Worm (Caenorhabditis elegans) whole organism, early embryonic: ENCODE results near the gene K08E7.6.

Experiments used
- B0310.2 ChIP-seq: sonication (generic microtip); optimal IDR thresholded peaks from 2 replicates; lab custom pipeline; 2016; ENCODE audit warnings: mild to moderate bottlenecking, missing genetic modification characterization, missing compliant biosample characterization
- F13C5.2 ChIP-seq: sonication (generic microtip); optimal IDR thresholded peaks from 2 replicates; lab custom pipeline; 2017; ENCODE audit warnings: mild to moderate bottlenecking, missing genetic modification characterization, inconsistent platforms, missing compliant biosample characterization
- aly-1 ChIP-seq: sonication (generic microtip); optimal IDR thresholded peaks from 2 replicates; lab custom pipeline; 2016; ENCODE audit warnings: missing genetic modification characterization, missing compliant biosample characterization
- ama-1 ChIP-seq: fragments of 150-350 bp; optimal IDR thresholded peaks from 2 replicates; lab custom pipeline; 2014
- ceh-13 ChIP-seq: fragments of 200-800 bp; sonication (Bioruptor generic); optimal IDR thresholded peaks from 2 replicates; lab custom pipeline; 2018; ENCODE audit warnings: mild to moderate bottlenecking, missing genetic modification characterization, missing compliant biosample characterization
- ceh-36 ChIP-seq: sonication (generic microtip); optimal IDR thresholded peaks from 2 replicates; lab custom pipeline; 2016; ENCODE audit warnings: missing genetic modification characterization, inconsistent platforms, missing compliant biosample characterization
- ets-7 ChIP-seq: sonication (generic microtip); optimal IDR thresholded peaks from 2 replicates; lab custom pipeline; 2016; ENCODE audit warnings: missing genotype, missing genetic modification characterization, missing compliant biosample characterization
- flt-1 ChIP-seq: fragments of 200-800 bp; sonication (Bioruptor generic); IDR thresholded peaks from 2 replicates; pipeline ENCODE4 v1.3.6; 2022; ENCODE audit warnings: missing genetic modification characterization, missing compliant biosample characterization
- hmbx-1 ChIP-seq: sonication (generic microtip); optimal IDR thresholded peaks from 2 replicates; lab custom pipeline; 2016; ENCODE audit warnings: mild to moderate bottlenecking, missing genetic modification characterization, missing compliant biosample characterization
- hmg-4 ChIP-seq: fragments of 200-800 bp; sonication (Bioruptor generic); optimal IDR thresholded peaks from 2 replicates; lab custom pipeline; 2018; ENCODE audit warnings: mild to moderate bottlenecking, missing genetic modification characterization, missing compliant biosample characterization
- hnd-1 ChIP-seq: sonication (generic microtip); optimal IDR thresholded peaks from 2 replicates; lab custom pipeline; 2016; ENCODE audit warnings: missing genetic modification characterization, missing compliant biosample characterization
- pes-1 ChIP-seq: fragments of 200-800 bp; sonication (Bioruptor generic); IDR thresholded peaks from 2 replicates; pipeline ENCODE4 v1.3.6; 2022; ENCODE audit warnings: missing genetic modification reagents, missing genetic modification characterization, missing compliant biosample characterization
- scrt-1 ChIP-seq: fragments of 200-800 bp; sonication (Bioruptor generic); IDR thresholded peaks from 2 replicates; pipeline ENCODE4 v1.3.6; 2022; ENCODE audit warnings: missing genetic modification characterization, missing compliant biosample characterization
- sea-1 ChIP-seq: fragments of 200-800 bp; sonication (Bioruptor generic); conservative IDR thresholded peaks from 2 replicates; pipeline ENCODE4 v1.3.6; 2022; ENCODE audit warnings: missing genetic modification characterization, missing compliant biosample characterization
- tbx-11 ChIP-seq: fragments of 200-800 bp; sonication (Bioruptor generic); IDR thresholded peaks from 2 replicates; pipeline ENCODE4 v1.3.6; 2022; ENCODE audit warnings: missing genetic modification characterization, missing compliant biosample characterization
- tbx-37 ChIP-seq: fragments of 200-800 bp; sonication (Bioruptor generic); conservative IDR thresholded peaks from 2 replicates; pipeline ENCODE4 v1.3.6; 2022; ENCODE audit warnings: missing genetic modification reagents, missing genetic modification characterization, missing compliant biosample characterization
- tra-4 ChIP-seq: sonication (generic microtip); optimal IDR thresholded peaks from 2 replicates; lab custom pipeline; 2017; ENCODE audit warnings: missing genetic modification characterization, missing compliant biosample characterization

Gene K08E7.6

ce11 chrIV:12614624-12615023 lies 33.7 kb upstream of the K08E7.6 start, which contains the start of gene efa-6:
efa-6 (minus strand) TSS chrIV:12614724.
- TF ChIP-seq sea-1 (GFP tag; lab: Robert Waterston, UW) (no peak), hmbx-1 (tag; lab: Kevin White, UChicago) (no peak), hnd-1 (tag; lab: Kevin White, UChicago) (no peak), ets-7 (no peak), tra-4 (tag; lab: Kevin White, UChicago) (no peak), hmg-4 (GFP tag; lab: Kevin White, UChicago) (no peak), F13C5.2 (tag; lab: Kevin White, UChicago) (no peak), ceh-13 (GFP tag; lab: Kevin White, UChicago) (no peak), ceh-36 (tag; lab: Kevin White, UChicago) (no peak), tbx-37 (GFP tag; lab: Robert Waterston, UW) (no peak), flt-1 (GFP tag; lab: Robert Waterston, UW) (no peak), B0310.2 (no peak), scrt-1 (GFP tag; lab: Robert Waterston, UW) (no peak), tbx-11 (GFP tag; lab: Robert Waterston, UW) (no peak), aly-1 (no peak), ama-1 (lab: Kevin White, UChicago) (no peak), pes-1 (GFP tag; lab: Robert Waterston, UW) (no peak)

ce11 chrIV:12605401-12605800 lies 24.5 kb upstream of the K08E7.6 start, which contains the start of gene Y55D9A.2:
Y55D9A.2 (minus strand) TSS chrIV:12605431.
- TF ChIP-seq tra-4 (tag; lab: Kevin White, UChicago) (no peak), hmbx-1 (tag; lab: Kevin White, UChicago) (peak; percentile 36)

DNA sequence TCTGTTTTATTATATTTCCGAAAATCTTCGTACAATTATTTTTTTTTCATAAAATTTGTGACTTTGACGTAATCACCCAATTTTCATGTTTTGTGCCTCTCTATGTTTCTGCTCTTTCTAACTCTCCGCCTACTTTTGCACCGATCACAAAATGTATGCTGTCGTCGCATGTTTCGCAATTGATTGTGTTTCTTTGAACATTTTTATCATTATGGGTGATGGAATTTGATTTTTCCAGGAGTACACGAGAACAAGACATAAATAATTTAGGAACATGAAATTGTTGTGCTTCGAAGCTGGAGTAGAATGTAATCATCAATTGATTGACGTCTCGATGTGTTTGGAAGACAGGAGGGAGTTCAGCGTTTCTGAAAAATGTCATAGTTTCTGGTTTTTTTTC lies 20.0 kb upstream of the K08E7.6 start:
- TF ChIP-seq hmg-4 (GFP tag; lab: Kevin White, UChicago) (no peak), aly-1 (no peak), tbx-37 (GFP tag; lab: Robert Waterston, UW) (no peak), tra-4 (tag; lab: Kevin White, UChicago) (no peak), ama-1 (lab: Kevin White, UChicago) (no peak), ceh-36 (tag; lab: Kevin White, UChicago) (no peak), hnd-1 (tag; lab: Kevin White, UChicago) (no peak), ceh-13 (GFP tag; lab: Kevin White, UChicago) (no peak), pes-1 (GFP tag; lab: Robert Waterston, UW) (no peak), F13C5.2 (tag; lab: Kevin White, UChicago) (no peak), B0310.2 (no peak), sea-1 (GFP tag; lab: Robert Waterston, UW) (no peak), flt-1 (GFP tag; lab: Robert Waterston, UW) (no peak), ets-7 (no peak), hmbx-1 (tag; lab: Kevin White, UChicago) (no peak), tbx-11 (GFP tag; lab: Robert Waterston, UW) (no peak), scrt-1 (GFP tag; lab: Robert Waterston, UW) (no peak)

DNA sequence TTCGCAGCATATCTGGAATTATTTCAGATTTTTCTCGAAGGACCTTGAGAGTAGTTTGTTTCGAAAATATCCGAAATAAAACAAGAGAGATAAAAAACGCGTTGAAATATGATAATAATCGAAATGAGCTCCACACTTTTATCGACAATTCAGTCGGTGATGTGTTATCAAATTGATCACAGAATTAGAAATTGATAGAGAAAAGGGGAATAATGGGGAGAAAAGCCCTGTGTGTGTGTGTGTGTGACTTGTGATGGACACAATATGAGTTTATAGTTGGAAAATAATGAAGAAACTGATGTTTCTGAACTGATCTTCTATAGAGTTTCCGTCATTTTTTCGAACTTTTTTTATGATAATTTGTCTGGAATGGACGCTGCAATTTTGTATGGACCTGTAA lies 18.2 kb upstream of the K08E7.6 start, which contains the start of gene pgp-1:
pgp-1 (minus strand) TSS at position 12 of the 400 bp plus-strand sequence.
- TF ChIP-seq pes-1 (GFP tag; lab: Robert Waterston, UW) (no peak), ama-1 (lab: Kevin White, UChicago) (no peak), flt-1 (GFP tag; lab: Robert Waterston, UW) (no peak), hmg-4 (GFP tag; lab: Kevin White, UChicago) (no peak)

ce11 chrIV:12596960-12597359 lies 16.0 kb upstream of the K08E7.6 start:
- TF ChIP-seq ets-7 (no peak), aly-1 (no peak), pes-1 (GFP tag; lab: Robert Waterston, UW) (no peak), sea-1 (GFP tag; lab: Robert Waterston, UW) (no peak), ceh-36 (tag; lab: Kevin White, UChicago) (no peak), hnd-1 (tag; lab: Kevin White, UChicago) (no peak), flt-1 (GFP tag; lab: Robert Waterston, UW) (no peak), F13C5.2 (tag; lab: Kevin White, UChicago) (no peak), tbx-11 (GFP tag; lab: Robert Waterston, UW) (no peak), tra-4 (tag; lab: Kevin White, UChicago) (no peak), scrt-1 (GFP tag; lab: Robert Waterston, UW) (no peak)

ce11 chrIV:12594574-12594973 lies 13.6 kb upstream of the K08E7.6 start:
- peak; percentile 48 for TF ChIP-seq F13C5.2 (tag; lab: Kevin White, UChicago)
- peak; percentile 73 for TF ChIP-seq scrt-1 (GFP tag; lab: Robert Waterston, UW)
- TF ChIP-seq ceh-36 (tag; lab: Kevin White, UChicago): peak; percentile 66
- peak; percentile 78 for TF ChIP-seq sea-1 (GFP tag; lab: Robert Waterston, UW)
- TF ChIP-seq pes-1 (GFP tag; lab: Robert Waterston, UW): no peak; the same call in none of the 2 replicates
- peak; percentile 49 for TF ChIP-seq hnd-1 (tag; lab: Kevin White, UChicago)
- peak; percentile 52; the same call in 1 of the 2 replicates for TF ChIP-seq flt-1 (GFP tag; lab: Robert Waterston, UW)
- TF ChIP-seq aly-1: no peak
- no peak for TF ChIP-seq tra-4 (tag; lab: Kevin White, UChicago)
- TF ChIP-seq tbx-11 (GFP tag; lab: Robert Waterston, UW): peak; percentile 83
- no peak for TF ChIP-seq hmbx-1 (tag; lab: Kevin White, UChicago)
- TF ChIP-seq tbx-37 (GFP tag; lab: Robert Waterston, UW): peak; percentile 67
- TF ChIP-seq hmg-4 (GFP tag; lab: Kevin White, UChicago): peak; percentile 55
- peak; percentile 21 for TF ChIP-seq ceh-13 (GFP tag; lab: Kevin White, UChicago)
- no peak for TF ChIP-seq B0310.2
- no peak for TF ChIP-seq ama-1 (lab: Kevin White, UChicago)
- TF ChIP-seq ets-7: peak; percentile 19

DNA sequence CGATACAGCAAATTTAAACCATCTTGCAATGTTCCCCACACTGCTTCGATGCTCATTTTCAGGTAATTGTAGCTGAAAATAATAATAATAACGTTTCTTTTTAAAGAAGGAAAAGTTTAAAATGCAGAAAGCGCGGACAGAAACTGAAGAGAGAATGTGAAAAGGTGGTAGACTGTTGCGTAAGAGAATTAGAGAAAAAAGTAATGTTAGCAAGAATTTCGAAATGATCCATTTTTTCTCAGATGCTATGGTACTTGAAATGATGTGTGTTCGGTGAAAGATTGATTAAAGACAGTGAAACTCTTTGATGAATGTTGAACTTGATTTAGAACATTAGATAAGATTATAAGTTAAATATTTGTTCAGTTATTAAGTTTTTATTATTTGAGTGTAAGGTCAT lies 9.4 kb upstream of the K08E7.6 start, which contains the start of gene cul-6:
cul-6 (minus strand) TSS at position 79 of the 400 bp plus-strand sequence.
- TF ChIP-seq ceh-13 (GFP tag; lab: Kevin White, UChicago): no peak
- TF ChIP-seq scrt-1 (GFP tag; lab: Robert Waterston, UW): no peak
- no peak for TF ChIP-seq ceh-36 (tag; lab: Kevin White, UChicago)
- TF ChIP-seq flt-1 (GFP tag; lab: Robert Waterston, UW): no peak
- TF ChIP-seq tra-4 (tag; lab: Kevin White, UChicago): no peak
- no peak for TF ChIP-seq tbx-37 (GFP tag; lab: Robert Waterston, UW)
- TF ChIP-seq pes-1 (GFP tag; lab: Robert Waterston, UW): no peak
- TF ChIP-seq tbx-11 (GFP tag; lab: Robert Waterston, UW): no peak
- TF ChIP-seq hmbx-1 (tag; lab: Kevin White, UChicago): no peak
- TF ChIP-seq hnd-1 (tag; lab: Kevin White, UChicago): no peak
- no peak for TF ChIP-seq ama-1 (lab: Kevin White, UChicago)
- no peak for TF ChIP-seq B0310.2
- no peak for TF ChIP-seq sea-1 (GFP tag; lab: Robert Waterston, UW)
- TF ChIP-seq F13C5.2 (tag; lab: Kevin White, UChicago): no peak
- no peak for TF ChIP-seq ets-7
- no peak for TF ChIP-seq hmg-4 (GFP tag; lab: Kevin White, UChicago)
